Worm (Caenorhabditis elegans): Measurements from ENCODE around the gene nhr-10.

The nhr-10 gene

ce11 chrIII:7087691-7088323 is 27.4 kb downstream of the nhr-10 start, which contains the start of gene fubl-2 (continued):
- no peak for TF ChIP-seq snpc-1.3 (tag; optimal IDR thresholded peaks at IDR 0.05; ENCODE audit: insufficient read depth)
- TF ChIP-seq nfya-1 (tag; optimal IDR thresholded peaks at IDR 0.05; ENCODE audit: borderline replicate concordance, insufficient read depth), result no peak
- TF ChIP-seq F33H1.4 (GFP tag; IDR thresholded peaks at IDR 0.05), result peak; percentile 60
- TF ChIP-seq snpc-3.4 (tag; optimal IDR thresholded peaks at IDR 0.05), result peak; percentile 45
- no peak for TF ChIP-seq aptf-3 (GFP tag; IDR thresholded peaks at IDR 0.05)
- no peak for TF ChIP-seq lin-35 (GFP tag; optimal IDR thresholded peaks at IDR 0.05)
- TF ChIP-seq nhr-120 (GFP tag; IDR thresholded peaks at IDR 0.05), result no peak
- TF ChIP-seq lsl-1 (GFP tag; optimal IDR thresholded peaks at IDR 0.05), result peak; percentile 39
- TF ChIP-seq mel-28 (tag; optimal IDR thresholded peaks at IDR 0.05; ENCODE audit: borderline replicate concordance), result no peak
- TF ChIP-seq ceh-100 (GFP tag; IDR thresholded peaks at IDR 0.05), result 0 out of 2 replicates have a peak, but pooled peaks have one; percentile 31
- TF ChIP-seq lag-1 (GFP tag; IDR thresholded peaks at IDR 0.05), result no peak
- TF ChIP-seq ztf-6 (GFP tag; IDR thresholded peaks at IDR 0.05), result no peak
- no peak for TF ChIP-seq lin-40 (tag; optimal IDR thresholded peaks at IDR 0.05)
- TF ChIP-seq hmg-20 (GFP tag; IDR thresholded peaks at IDR 0.05), result no peak
- no peak for TF ChIP-seq tbp1 (GFP tag; optimal IDR thresholded peaks at IDR 0.05)
- TF ChIP-seq ama-1 (optimal IDR thresholded peaks at IDR 0.05), result no peak
- TF ChIP-seq ama-1 (GFP tag; optimal IDR thresholded peaks at IDR 0.05), result no peak
- TF ChIP-seq dpff-1 (tag; optimal IDR thresholded peaks at IDR 0.05), result no peak
- no peak for TF ChIP-seq F52B5.7 (tag; optimal IDR thresholded peaks at IDR 0.05)
- no peak for TF ChIP-seq pha-4 (tag; optimal IDR thresholded peaks at IDR 0.05)
- TF ChIP-seq F10E7.11 (tag; optimal IDR thresholded peaks at IDR 0.05), result no peak
- TF ChIP-seq sdz-38 (tag; optimal IDR thresholded peaks at IDR 0.05), result no peak
- no peak for TF ChIP-seq F37B4.10 (GFP tag; IDR thresholded peaks at IDR 0.05)
- TF ChIP-seq Y95B8A.8 (GFP tag; IDR thresholded peaks at IDR 0.05), result no peak
- TF ChIP-seq efl-1 (GFP tag; optimal IDR thresholded peaks at IDR 0.05), result no peak
- TF ChIP-seq C17E4.6 (GFP tag; IDR thresholded peaks at IDR 0.05), result no peak
- TF ChIP-seq ets-4 (GFP tag; optimal IDR thresholded peaks at IDR 0.05), result no peak
- no peak for TF ChIP-seq repo-1 (tag; optimal IDR thresholded peaks at IDR 0.05)
- no peak for TF ChIP-seq pbrm-1 (GFP tag; IDR thresholded peaks at IDR 0.05)
- TF ChIP-seq snpc-4 (GFP tag; optimal IDR thresholded peaks at IDR 0.05), result no peak
- TF ChIP-seq snpc-4 (tag; optimal IDR thresholded peaks at IDR 0.05), result peak in 1 of 4 experiments; percentile 25
- no peak for TF ChIP-seq ztf-3 (GFP tag; optimal IDR thresholded peaks at IDR 0.05)
- no peak for TF ChIP-seq nhr-179 (tag; optimal IDR thresholded peaks at IDR 0.05)
- TF ChIP-seq madf-6 (GFP tag; IDR thresholded peaks at IDR 0.05), result no peak
- no peak for TF ChIP-seq let-526 (GFP tag; IDR thresholded peaks at IDR 0.05)
- no peak for TF ChIP-seq C06A6.2 (GFP tag; conservative IDR thresholded peaks at IDR 0.05)
- no peak for TF ChIP-seq F57A8.1 (GFP tag; optimal IDR thresholded peaks at IDR 0.05)
- no peak for TF ChIP-seq bed-1 (GFP tag; IDR thresholded peaks at IDR 0.05)
- no peak for TF ChIP-seq nhr-27 (tag; optimal IDR thresholded peaks at IDR 0.05)

ce11 chrIII:7087180-7087579 is 28.1 kb downstream of the nhr-10 start:
- peak; percentile 68; the same call in 1 of the 2 replicates for TF ChIP-seq hmg-1.2 (GFP tag; IDR thresholded peaks at IDR 0.05)
- TF ChIP-seq tlf-1 (GFP tag; optimal IDR thresholded peaks at IDR 0.05), result no peak
- peak; percentile 26 for TF ChIP-seq nhr-80 (tag; optimal IDR thresholded peaks at IDR 0.05)
- peak; percentile 41 for TF ChIP-seq attf-5 (GFP tag; optimal IDR thresholded peaks at IDR 0.05)

All from whole organism, young adult.